Fruit fly (Drosophila melanogaster) whole organism, embryonic: ENCODE measurements around the gene CG42841.

Experiments used
- Aef1 ChIP-seq: fragments of 200-800 bp; sonication (Bioruptor generic); IDR thresholded peaks from 3 replicates; pipeline ENCODE4 v1.3.6; 2022; ENCODE audit warnings: missing biosample characterization, missing genetic modification characterization
- B-H1 ChIP-seq: fragments of 200-800 bp; sonication (Bioruptor generic); IDR thresholded peaks from 3 replicates; pipeline ENCODE4 v1.3.6; 2022; ENCODE audit warnings: missing biosample characterization, missing genetic modification characterization
- CG10209 ChIP-seq: fragments of 200-800 bp; sonication (Bioruptor generic); optimal IDR thresholded peaks from 3 replicates; lab custom pipeline; 2017; ENCODE audit warnings: missing biosample characterization, mild to moderate bottlenecking, missing genetic modification characterization, missing genetic modification reagents
- CG10274 ChIP-seq: fragments of 200-800 bp; sonication (Bioruptor generic); optimal IDR thresholded peaks from 3 replicates; lab custom pipeline; 2017; ENCODE audit warnings: missing biosample characterization, mild to moderate bottlenecking, missing genetic modification characterization
- CG10321 ChIP-seq: fragments of 200-800 bp; sonication (Bioruptor generic); IDR thresholded peaks from 2 replicates; pipeline ENCODE4 v1.3.6; 2022; ENCODE audit warnings: missing biosample characterization, missing genetic modification characterization
- CG11456 ChIP-seq: fragments of 200-800 bp; sonication (Bioruptor generic); IDR thresholded peaks from 3 replicates; pipeline ENCODE4 v1.3.6; 2022; ENCODE audit warnings: missing biosample characterization, missing genetic modification characterization
- CG11695 ChIP-seq: fragments of 200-800 bp; sonication (Bioruptor generic); IDR thresholded peaks from 3 replicates; pipeline ENCODE4 v1.3.6; 2022; ENCODE audit warnings: missing biosample characterization, missing genetic modification characterization
- CG11696 ChIP-seq: fragments of 200-800 bp; sonication (Bioruptor generic); IDR thresholded peaks from 2 replicates; pipeline ENCODE4 v1.3.6; 2022; ENCODE audit warnings: missing biosample characterization, missing genetic modification characterization
- CG1233 ChIP-seq: fragments of 200-800 bp; sonication (Bioruptor generic); optimal IDR thresholded peaks from 4 replicates; lab custom pipeline; 2018; ENCODE audit warnings: missing biosample characterization, mild to moderate bottlenecking, missing genetic modification characterization
- CG13287 ChIP-seq: fragments of 200-800 bp; sonication (Bioruptor generic); IDR thresholded peaks from 2 replicates; pipeline ENCODE4 v1.3.6; 2022; ENCODE audit warnings: missing biosample characterization, missing genetic modification characterization; ENCODE audit not compliant: partially characterized antibody
- CG14441 ChIP-seq: fragments of 200-800 bp; sonication (Bioruptor generic); IDR thresholded peaks from 2 replicates; pipeline ENCODE4 v1.3.6; 2022; ENCODE audit warnings: missing biosample characterization, missing genetic modification characterization
- CG14667 ChIP-seq: fragments of 200-800 bp; sonication (Bioruptor generic); IDR thresholded peaks from 2 replicates; pipeline ENCODE4 v1.3.6; 2022; ENCODE audit warnings: missing biosample characterization, missing genetic modification characterization
- CG1603 ChIP-seq: fragments of 200-800 bp; sonication (Bioruptor generic); optimal IDR thresholded peaks from 2 replicates; lab custom pipeline; 2019; ENCODE audit warnings: missing biosample characterization, mild to moderate bottlenecking, missing genetic modification characterization, moderate library complexity
- CG17829 ChIP-seq: fragments of 200-800 bp; optimal IDR thresholded peaks from 2 replicates; lab custom pipeline; 2019; ENCODE audit warnings: missing biosample characterization, mild to moderate bottlenecking, missing genetic modification characterization, moderate library complexity
- CG18599 ChIP-seq: fragments of 200-800 bp; sonication (Bioruptor generic); optimal IDR thresholded peaks from 3 replicates; lab custom pipeline; 2017; ENCODE audit warnings: missing biosample characterization, missing genetic modification characterization, mild to moderate bottlenecking, moderate library complexity, missing genetic modification reagents
- CG2889 ChIP-seq: fragments of 200-800 bp; sonication (Bioruptor generic); IDR thresholded peaks from 3 replicates; pipeline ENCODE4 v1.3.6; 2022; ENCODE audit warnings: missing biosample characterization, missing genetic modification characterization
- CG31388 ChIP-seq: fragments of 200-800 bp; sonication (Bioruptor generic); optimal IDR thresholded peaks from 2 replicates; lab custom pipeline; 2016; ENCODE audit warnings: missing biosample characterization, missing genetic modification characterization
- CG34422 ChIP-seq: fragments of 200-800 bp; sonication (Bioruptor generic); IDR thresholded peaks from 3 replicates; pipeline ENCODE4 v1.3.6; 2022; ENCODE audit warnings: missing biosample characterization, missing genetic modification characterization
- CG6654 ChIP-seq: fragments of 200-800 bp; sonication (Bioruptor generic); optimal IDR thresholded peaks from 2 replicates; lab custom pipeline; 2017; ENCODE audit warnings: missing biosample characterization, mild to moderate bottlenecking, missing genetic modification characterization
- CG6683 ChIP-seq: fragments of 200-800 bp; sonication (Bioruptor generic); optimal IDR thresholded peaks from 2 replicates; lab custom pipeline; 2017; ENCODE audit warnings: missing biosample characterization, mild to moderate bottlenecking, missing genetic modification characterization, missing genetic modification reagents
- CG6854 ChIP-seq: fragments of 200-800 bp; sonication (Bioruptor generic); optimal IDR thresholded peaks from 3 replicates; lab custom pipeline; 2017; ENCODE audit warnings: missing biosample characterization, mild to moderate bottlenecking, missing genetic modification characterization
- CG9817 ChIP-seq: fragments of 200-800 bp; sonication (Bioruptor generic); optimal IDR thresholded peaks from 2 replicates; lab custom pipeline; 2018; ENCODE audit warnings: missing biosample characterization, mild to moderate bottlenecking, missing genetic modification characterization, moderate library complexity
- CkIIα-i1 ChIP-seq: fragments of 200-800 bp; sonication (Bioruptor generic); IDR thresholded peaks from 2 replicates; pipeline ENCODE4 v1.3.6; 2022; ENCODE audit warnings: missing biosample characterization, missing genetic modification characterization
- Dp ChIP-seq: fragments of 200-800 bp; sonication (Bioruptor generic); optimal IDR thresholded peaks from 2 replicates; lab custom pipeline; 2018; ENCODE audit warnings: missing biosample characterization, mild to moderate bottlenecking, missing genetic modification characterization, moderate library complexity
- E2f1 ChIP-seq: fragments of 200-800 bp; sonication (Bioruptor generic); IDR thresholded peaks from 2 replicates; pipeline ENCODE4 v1.3.6; 2022; ENCODE audit warnings: missing biosample characterization, missing genetic modification characterization
- Gug ChIP-seq: fragments of 200-800 bp; sonication (Bioruptor generic); IDR thresholded peaks from 4 replicates; pipeline ENCODE4 v1.3.6; 2022; ENCODE audit warnings: missing biosample characterization, missing genetic modification characterization
- HHEX ChIP-seq: fragments of 200-800 bp; sonication (Bioruptor generic); optimal IDR thresholded peaks from 3 replicates; lab custom pipeline; 2017; ENCODE audit warnings: missing biosample characterization, mild to moderate bottlenecking, missing genetic modification characterization, missing genetic modification reagents
- Hr39 ChIP-seq: fragments of >200 bp; optimal IDR thresholded peaks from 2 replicates; lab custom pipeline; 2017
- Lim3 ChIP-seq: fragments of 200-800 bp; sonication (Bioruptor generic); IDR thresholded peaks from 2 replicates; pipeline ENCODE4 v1.3.6; 2022; ENCODE audit warnings: missing biosample characterization, missing genetic modification characterization
- Ravus ChIP-seq: fragments of 200-800 bp; sonication (Bioruptor generic); IDR thresholded peaks from 2 replicates; pipeline ENCODE4 v1.3.6; 2022; ENCODE audit warnings: missing biosample characterization, missing genetic modification characterization
- Ssrp ChIP-seq: fragments of 200-800 bp; sonication (Bioruptor generic); optimal IDR thresholded peaks from 2 replicates; lab custom pipeline; 2018; ENCODE audit warnings: missing biosample characterization, mild to moderate bottlenecking, missing genetic modification characterization, moderate library complexity
- Xrp1 ChIP-seq: fragments of 200-800 bp; sonication (Bioruptor generic); IDR thresholded peaks from 2 replicates; pipeline ENCODE4 v1.3.6; 2022; ENCODE audit warnings: missing biosample characterization, missing genetic modification characterization
- corto ChIP-seq: fragments of 200-800 bp; sonication (Bioruptor generic); optimal IDR thresholded peaks from 2 replicates; lab custom pipeline; 2016; ENCODE audit warnings: missing biosample characterization, mild to moderate bottlenecking, missing genetic modification characterization, moderate library complexity
- dan ChIP-seq: fragments of 200-800 bp; sonication (Bioruptor generic); IDR thresholded peaks from 2 replicates; pipeline ENCODE4 v1.3.6; 2022; ENCODE audit warnings: missing biosample characterization, missing genetic modification characterization
- dmrt11E ChIP-seq: fragments of 200-800 bp; sonication (Bioruptor generic); optimal IDR thresholded peaks from 3 replicates; lab custom pipeline; 2018; ENCODE audit warnings: missing biosample characterization, mild to moderate bottlenecking, missing genetic modification characterization, moderate library complexity
- dpn ChIP-seq, 2 experiments: fragments of 200-800 bp; sonication (Bioruptor generic); optimal IDR thresholded peaks; 3 replicates each; lab custom pipeline; 2016; ENCODE audit warnings: missing biosample characterization in 2 of 2, missing genetic modification characterization in 2 of 2
- exex ChIP-seq: fragments of 200-800 bp; sonication (Bioruptor generic); optimal IDR thresholded peaks from 4 replicates; lab custom pipeline; 2018; ENCODE audit warnings: missing biosample characterization, mild to moderate bottlenecking, missing genetic modification characterization, moderate library complexity
- hbn ChIP-seq: fragments of 200-800 bp; sonication (Bioruptor generic); IDR thresholded peaks from 2 replicates; pipeline ENCODE4 v1.3.6; 2022; ENCODE audit warnings: missing biosample characterization, missing genetic modification characterization; ENCODE audit not compliant: partially characterized antibody
- hth ChIP-seq: fragments of >200 bp; optimal IDR thresholded peaks from 2 replicates; lab custom pipeline; 2017; ENCODE audit warnings: inconsistent platforms
- nmo ChIP-seq: fragments of 200-800 bp; sonication (Bioruptor generic); optimal IDR thresholded peaks from 2 replicates; lab custom pipeline; 2018; ENCODE audit warnings: missing biosample characterization, mild to moderate bottlenecking, missing genetic modification characterization, moderate library complexity
- ro ChIP-seq: fragments of 200-800 bp; sonication (Bioruptor generic); IDR thresholded peaks from 2 replicates; pipeline ENCODE4 v1.3.6; 2022; ENCODE audit warnings: missing biosample characterization, missing genetic modification characterization
- run ChIP-seq: fragments of 200-800 bp; sonication (Bioruptor generic); optimal IDR thresholded peaks from 3 replicates; lab custom pipeline; 2018; ENCODE audit warnings: missing biosample characterization, mild to moderate bottlenecking, missing genetic modification characterization
- sens ChIP-seq: fragments of 200-800 bp; sonication (Bioruptor generic); peaks from one replicate; lab custom pipeline; 2016; ENCODE audit warnings: missing biosample characterization, missing genetic modification characterization
- sima ChIP-seq: fragments of 200-800 bp; sonication (Bioruptor generic); optimal IDR thresholded peaks from 2 replicates; lab custom pipeline; 2016; ENCODE audit warnings: missing biosample characterization, missing genetic modification characterization
- sna ChIP-seq: fragments of 200-800 bp; sonication (Bioruptor generic); IDR thresholded peaks from 2 replicates; pipeline ENCODE4 v1.3.6; 2022; ENCODE audit warnings: missing biosample characterization, missing genetic modification characterization; ENCODE audit not compliant: partially characterized antibody
- sqz ChIP-seq: fragments of 200-800 bp; sonication (Bioruptor generic); optimal IDR thresholded peaks from 3 replicates; lab custom pipeline; 2018; ENCODE audit warnings: missing biosample characterization, mild to moderate bottlenecking, missing genetic modification characterization
- stc ChIP-seq: fragments of 200-800 bp; sonication (Bioruptor generic); IDR thresholded peaks from 2 replicates; pipeline ENCODE4 v1.3.6; 2022; ENCODE audit warnings: missing biosample characterization, missing genetic modification characterization
- ttk ChIP-seq: fragments of 200-800 bp; sonication (Bioruptor generic); IDR thresholded peaks from 2 replicates; pipeline ENCODE4 v2.1.2; 2022; ENCODE audit warnings: missing biosample characterization, missing genetic modification characterization
- unc-4 ChIP-seq: fragments of 200-800 bp; sonication (Bioruptor generic); IDR thresholded peaks from 2 replicates; pipeline ENCODE4 v1.3.6; 2022; ENCODE audit warnings: missing biosample characterization, missing genetic modification characterization; ENCODE audit not compliant: partially characterized antibody
- vnd ChIP-seq: fragments of 200-800 bp; sonication (Bioruptor generic); IDR thresholded peaks from 3 replicates; pipeline ENCODE4 v1.3.6; 2022; ENCODE audit warnings: missing biosample characterization, missing genetic modification characterization; ENCODE audit not compliant: partially characterized antibody
- wek ChIP-seq: fragments of 200-800 bp; sonication (Bioruptor generic); optimal IDR thresholded peaks from 3 replicates; lab custom pipeline; 2018; ENCODE audit warnings: missing biosample characterization, mild to moderate bottlenecking, missing genetic modification characterization, moderate library complexity
- zen2 ChIP-seq: fragments of 200-800 bp; sonication (Bioruptor generic); IDR thresholded peaks from 3 replicates; pipeline ENCODE4 v1.3.6; 2022; ENCODE audit warnings: missing biosample characterization, missing genetic modification characterization; ENCODE audit not compliant: partially characterized antibody

The CG42841 gene

DNA sequence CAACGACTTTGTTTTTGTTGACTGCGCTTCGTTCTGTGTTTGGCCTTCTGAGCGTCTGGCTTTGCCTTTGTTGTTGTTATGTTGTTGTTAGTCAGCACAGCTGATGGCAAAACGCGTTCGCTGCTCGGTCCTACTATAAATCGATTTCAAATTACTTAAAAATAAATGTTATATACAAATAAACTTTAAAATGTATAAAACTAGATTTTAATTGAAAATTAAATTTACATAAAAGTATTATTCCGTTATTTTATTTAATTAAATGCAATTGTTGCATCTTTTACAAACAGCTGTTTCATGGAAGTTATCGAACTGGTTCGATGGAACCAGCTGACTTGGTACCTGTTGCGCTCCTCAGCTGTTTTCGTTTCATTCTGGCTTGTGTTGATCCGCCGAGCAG, 41.4 kb downstream of the CG42841 start, which contains the start of gene mv (continued):
- TF ChIP-seq Aef1 (peak; percentile 33; the same call in 2 of the 3 replicates), zen2 (GFP tag; lab: Robert Waterston, UW) (no peak; the same call in 2 of the 3 replicates), CG1603 (tag; lab: Kevin White, UChicago) (no peak), unc-4 (peak; percentile 61), HHEX (no peak), sens (peak; percentile 48), CG10321 (GFP tag; lab: Robert Waterston, UW) (no peak), Xrp1 (no peak), run (tag; lab: Kevin White, UChicago) (no peak), Dp (GFP tag; lab: Kevin White, UChicago) (no peak), sima (GFP tag; lab: Kevin White, UChicago) (no peak), dpn (GFP tag; optimal IDR thresholded peaks at IDR 0.05; lab: Kevin White, UChicago) (no peak), nmo (GFP tag; lab: Kevin White, UChicago) (peak; percentile 25), Lim3 (GFP tag; lab: Robert Waterston, UW) (no peak), hbn (GFP tag; lab: Robert Waterston, UW) (peak; percentile 37; the same call in 1 of the 2 replicates), CG14441 (GFP tag; lab: Robert Waterston, UW) (no peak), sqz (GFP tag; lab: Kevin White, UChicago) (no peak), vnd (GFP tag; lab: Robert Waterston, UW) (no peak), dan (no peak), sna (0 out of 2 replicates have a peak, but pooled peaks have one; percentile 50), Hr39 (lab: Kevin White, UChicago) (no peak), CG11456 (GFP tag; lab: Robert Waterston, UW) (no peak), CG10209 (GFP tag; lab: Kevin White, UChicago) (no peak), CG31388 (no peak), wek (GFP tag; lab: Kevin White, UChicago) (no peak), CkIIα-i1 (GFP tag; lab: Robert Waterston, UW) (no peak), CG14667 (no peak), CG6654 (GFP tag; lab: Kevin White, UChicago) (no peak), dmrt11E (tag; lab: Kevin White, UChicago) (no peak), ro (GFP tag; lab: Robert Waterston, UW) (no peak), CG6854 (GFP tag; lab: Kevin White, UChicago) (no peak), Ravus (no peak), CG18599 (GFP tag; lab: Kevin White, UChicago) (no peak), CG1233 (GFP tag; lab: Kevin White, UChicago) (no peak), CG13287 (GFP tag; lab: Robert Waterston, UW) (peak; percentile 73), corto (GFP tag; lab: Kevin White, UChicago) (no peak), E2f1 (GFP tag; lab: Robert Waterston, UW) (no peak), ttk (GFP tag; lab: Robert Waterston, UW) (no peak), CG11696 (GFP tag; lab: Robert Waterston, UW) (no peak), CG6683 (GFP tag; lab: Kevin White, UChicago) (no peak), CG9817 (no peak), stc (GFP tag; lab: Robert Waterston, UW) (no peak), CG11695 (GFP tag; lab: Robert Waterston, UW) (no peak), CG2889 (GFP tag; lab: Robert Waterston, UW) (no peak), Ssrp (tag; lab: Kevin White, UChicago) (no peak), B-H1 (GFP tag; lab: Robert Waterston, UW) (no peak), exex (no peak), CG17829 (tag; lab: Kevin White, UChicago) (peak; percentile 42), CG34422 (GFP tag; lab: Robert Waterston, UW) (no peak; the same call in 2 of the 3 replicates), hth (lab: Kevin White, UChicago) (no peak), Gug (GFP tag; lab: Robert Waterston, UW) (no peak), CG10274 (GFP tag; lab: Kevin White, UChicago) (no peak)
